Fruit fly (Drosophila melanogaster) whole organism, adult: ENCODE measurements around the gene rdx.

Experiments used
- CG11617 ChIP-seq: fragments of 200-800 bp; sonication (Bioruptor generic); optimal IDR thresholded peaks from 2 replicates; lab custom pipeline; 2017; ENCODE audit warnings: mild to moderate bottlenecking, missing biosample characterization, missing genetic modification reagents, missing genetic modification characterization
- CG12768 ChIP-seq: fragments of 200-800 bp; sonication (Bioruptor generic); optimal IDR thresholded peaks from 2 replicates; lab custom pipeline; 2017; ENCODE audit warnings: missing biosample characterization, missing genetic modification characterization, mild to moderate bottlenecking, moderate library complexity, missing genetic modification reagents
- CG14711 ChIP-seq: fragments of 200-800 bp; sonication (Bioruptor generic); optimal IDR thresholded peaks from 2 replicates; lab custom pipeline; 2018; ENCODE audit warnings: missing biosample characterization, mild to moderate bottlenecking, missing genetic modification characterization, moderate library complexity
- CG1620 ChIP-seq: fragments of 200-800 bp; sonication (Bioruptor generic); optimal IDR thresholded peaks from 2 replicates; lab custom pipeline; 2016; ENCODE audit warnings: missing biosample characterization, missing genetic modification characterization
- CG33017 ChIP-seq: fragments of 200-800 bp; sonication (Bioruptor generic); optimal IDR thresholded peaks from 2 replicates; lab custom pipeline; 2018; ENCODE audit warnings: missing biosample characterization, mild to moderate bottlenecking, missing genetic modification characterization, moderate library complexity
- CG5204 ChIP-seq: fragments of 200-800 bp; sonication (Bioruptor generic); optimal IDR thresholded peaks from 2 replicates; lab custom pipeline; 2016; ENCODE audit warnings: missing biosample characterization, missing genetic modification characterization
- CG7045 ChIP-seq: fragments of 200-800 bp; sonication (Bioruptor generic); optimal IDR thresholded peaks from 2 replicates; lab custom pipeline; 2017; ENCODE audit warnings: missing biosample characterization, mild to moderate bottlenecking, missing genetic modification characterization
- CG7101 ChIP-seq: fragments of 200-800 bp; sonication (Bioruptor generic); optimal IDR thresholded peaks from 2 replicates; lab custom pipeline; 2018; ENCODE audit warnings: missing biosample characterization, mild to moderate bottlenecking, missing genetic modification characterization, moderate library complexity
- Clk ChIP-seq: fragments of 200-800 bp; sonication (Bioruptor generic); optimal IDR thresholded peaks from 2 replicates; lab custom pipeline; 2017; ENCODE audit warnings: missing biosample characterization, missing genetic modification characterization
- Crg-1 ChIP-seq: fragments of 200-800 bp; sonication (Bioruptor generic); optimal IDR thresholded peaks from 2 replicates; lab custom pipeline; 2016; ENCODE audit warnings: missing biosample characterization, missing genetic modification characterization
- Hr96 ChIP-seq: fragments of 200-800 bp; sonication (Bioruptor generic); optimal IDR thresholded peaks from 2 replicates; lab custom pipeline; 2016; ENCODE audit warnings: missing biosample characterization, missing genetic modification characterization
- Mnt ChIP-seq: fragments of 200-800 bp; sonication (Bioruptor generic); optimal IDR thresholded peaks from 2 replicates; lab custom pipeline; 2016; ENCODE audit warnings: missing biosample characterization, mild to moderate bottlenecking, missing genetic modification characterization
- bab1 ChIP-seq: fragments of 200-800 bp; sonication (Bioruptor generic); optimal IDR thresholded peaks from 3 replicates; lab custom pipeline; 2019; ENCODE audit warnings: missing biosample characterization, mild to moderate bottlenecking, missing genetic modification characterization, moderate library complexity
- cic ChIP-seq: fragments of 200-800 bp; sonication (Bioruptor generic); optimal IDR thresholded peaks from 2 replicates; lab custom pipeline; 2017; ENCODE audit warnings: missing biosample characterization, mild to moderate bottlenecking, missing genetic modification characterization, moderate library complexity
- cnc ChIP-seq, 2 experiments: fragments of >200 bp; optimal IDR thresholded peaks; 2 replicates each; lab custom pipeline; 2017
- kay ChIP-seq: fragments of 200-800 bp; sonication (Bioruptor generic); peaks from one replicate; lab custom pipeline; 2016; ENCODE audit warnings: missing biosample characterization, missing genetic modification characterization, borderline replicate concordance
- ovo ChIP-seq: fragments of 200-800 bp; sonication (Bioruptor generic); optimal IDR thresholded peaks from 2 replicates; lab custom pipeline; 2016; ENCODE audit warnings: missing biosample characterization, missing genetic modification characterization
- pad ChIP-seq: fragments of 200-800 bp; sonication (Bioruptor generic); optimal IDR thresholded peaks from 3 replicates; lab custom pipeline; 2017; ENCODE audit warnings: missing biosample characterization, missing genetic modification characterization, mild to moderate bottlenecking, moderate library complexity, missing genetic modification reagents
- tj ChIP-seq: fragments of 200-800 bp; sonication (Bioruptor generic); optimal IDR thresholded peaks from 3 replicates; lab custom pipeline; 2017; ENCODE audit warnings: missing biosample characterization, mild to moderate bottlenecking, missing genetic modification characterization, moderate library complexity
- toe ChIP-seq: fragments of 200-800 bp; sonication (Bioruptor generic); optimal IDR thresholded peaks from 2 replicates; lab custom pipeline; 2016; ENCODE audit warnings: missing biosample characterization, missing genetic modification characterization

Gene rdx

DNA sequence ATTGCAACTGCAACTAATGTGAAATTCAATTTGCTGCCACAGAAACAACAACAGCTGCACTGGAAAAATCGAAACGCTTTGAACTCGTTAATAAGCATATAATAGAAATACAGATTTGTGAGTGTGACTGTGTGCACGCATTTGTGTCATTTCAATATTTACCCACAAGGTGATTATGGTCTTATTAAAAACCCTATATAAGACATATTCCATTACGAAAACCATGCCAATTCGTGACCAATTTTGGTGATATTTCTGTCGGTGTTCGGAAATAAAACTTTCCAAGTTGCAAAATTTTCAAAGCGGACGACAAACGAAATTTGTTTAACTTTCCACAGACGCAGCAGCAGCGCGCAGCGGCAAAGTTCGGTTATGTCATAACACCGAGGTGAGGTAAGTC is 36.4 kb downstream of the rdx start:
- TF ChIP-seq Clk (GFP tag; lab: Kevin White, UChicago) (no peak), pad (GFP tag; lab: Kevin White, UChicago) (no peak), CG7101 (tag; lab: Kevin White, UChicago) (no peak), CG33017 (tag; lab: Kevin White, UChicago) (no peak), tj (GFP tag; lab: Kevin White, UChicago) (no peak)

DNA sequence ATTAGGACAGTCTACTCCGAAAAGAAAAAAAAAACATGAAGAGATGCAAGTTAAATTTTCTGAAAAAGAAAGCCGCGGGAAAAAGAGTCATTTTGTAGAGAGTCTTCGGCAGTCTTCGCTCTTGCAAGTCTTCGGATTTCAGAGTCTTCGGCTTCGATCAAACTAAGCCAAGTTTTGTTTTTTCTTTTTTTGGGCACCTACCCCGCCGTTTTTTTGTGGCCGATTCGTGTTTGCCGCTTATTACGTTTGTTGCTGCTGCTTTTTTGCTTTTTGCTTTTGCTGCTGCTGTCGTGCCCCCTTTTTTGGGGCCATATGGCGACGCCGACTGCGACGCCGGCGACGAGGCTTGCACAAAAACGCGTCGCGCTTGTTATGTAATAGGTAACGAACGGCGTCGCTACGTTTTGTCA is 39.7 kb downstream of the rdx start:
- no peak for TF ChIP-seq Clk (GFP tag; lab: Kevin White, UChicago)

DNA sequence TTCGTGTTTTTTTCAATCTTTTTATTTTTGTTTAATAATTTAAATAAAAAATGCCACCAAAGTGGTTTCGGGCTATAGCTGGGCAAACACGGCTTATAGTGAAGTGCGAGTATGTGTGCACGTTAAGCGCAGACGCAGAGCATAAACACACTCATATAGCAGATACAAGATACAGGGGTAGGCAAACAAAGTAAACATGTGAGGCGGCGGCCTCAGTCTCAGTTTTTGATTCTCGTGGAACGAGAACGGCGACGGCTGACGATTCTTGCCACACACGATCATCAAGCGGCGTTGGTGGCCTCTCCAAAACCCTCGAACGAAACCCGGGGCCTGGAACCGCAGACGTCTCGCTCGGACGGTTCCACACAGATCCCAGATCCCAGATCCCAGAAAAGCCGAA is 41.7 kb downstream of the rdx start:
- TF ChIP-seq CG1620: no peak
- no peak for TF ChIP-seq CG11617
- TF ChIP-seq Crg-1: no peak
- no peak for TF ChIP-seq tj (GFP tag; lab: Kevin White, UChicago)
- no peak for TF ChIP-seq CG7101 (tag; lab: Kevin White, UChicago)

DNA sequence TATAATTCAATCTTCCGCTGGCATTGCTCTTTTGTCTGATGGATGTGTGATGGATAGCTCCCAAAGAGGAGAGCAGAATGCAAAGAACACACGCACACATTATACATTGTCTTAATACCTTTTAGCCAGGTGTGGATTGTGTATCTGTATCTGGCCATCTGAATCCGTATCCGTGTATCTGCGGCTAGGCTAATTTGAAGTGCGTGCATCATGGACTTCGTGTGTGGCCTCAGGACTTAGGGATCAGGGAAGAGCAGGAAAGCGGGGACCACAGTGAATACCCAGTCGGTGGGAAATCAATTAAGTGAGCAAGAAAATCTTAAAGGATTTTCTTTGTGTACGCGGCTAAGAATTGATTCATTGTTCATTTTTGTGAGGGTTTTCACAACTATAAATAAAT is 42.4 kb downstream of the rdx start:
- no peak for TF ChIP-seq bab1
- no peak for TF ChIP-seq tj (GFP tag; lab: Kevin White, UChicago)
- no peak for TF ChIP-seq cnc (optimal IDR thresholded peaks at IDR 0.05; lab: Kevin White, UChicago)
- TF ChIP-seq kay (GFP tag; lab: Kevin White, UChicago): no peak
- TF ChIP-seq CG5204 (GFP tag; lab: Kevin White, UChicago): no peak
- TF ChIP-seq toe: no peak
- TF ChIP-seq CG12768 (GFP tag; lab: Kevin White, UChicago): no peak
- no peak for TF ChIP-seq CG1620
- no peak for TF ChIP-seq Hr96 (GFP tag; lab: Kevin White, UChicago)
- TF ChIP-seq CG14711 (tag; lab: Kevin White, UChicago): no peak
- TF ChIP-seq cic (GFP tag; lab: Kevin White, UChicago): no peak
- TF ChIP-seq Clk (GFP tag; lab: Kevin White, UChicago): no peak
- TF ChIP-seq CG7045 (GFP tag; lab: Kevin White, UChicago): no peak
- no peak for TF ChIP-seq Crg-1
- no peak for TF ChIP-seq Mnt (GFP tag; lab: Kevin White, UChicago)
- no peak for TF ChIP-seq ovo (GFP tag; lab: Kevin White, UChicago)

DNA sequence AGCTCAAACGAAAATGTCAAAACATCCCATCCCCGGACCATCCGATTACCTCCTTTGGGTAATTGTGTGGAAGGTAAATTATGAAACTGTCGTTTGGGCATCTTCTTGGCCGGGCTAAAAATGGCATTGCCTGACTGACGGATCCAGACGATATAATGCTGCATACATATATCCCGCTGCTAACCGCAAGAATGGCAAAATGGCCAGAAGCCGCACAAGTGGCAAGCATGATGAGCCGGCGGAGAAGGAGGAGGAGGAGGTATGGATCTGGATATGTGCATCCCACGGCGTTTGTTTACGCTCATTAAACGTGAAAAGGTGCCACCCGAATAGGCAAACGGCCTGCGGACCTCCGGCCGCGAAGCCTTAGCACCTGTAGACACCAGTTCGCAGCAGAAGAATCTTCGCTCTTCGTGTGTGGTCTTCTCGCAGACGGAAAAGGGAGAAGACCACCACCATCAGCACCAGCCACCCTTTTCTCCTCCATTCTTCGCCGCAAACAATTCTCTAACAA is 42.9 kb downstream of the rdx start:
- TF ChIP-seq Crg-1: no peak
- TF ChIP-seq CG1620: no peak
- no peak for TF ChIP-seq Mnt (GFP tag; lab: Kevin White, UChicago)
- TF ChIP-seq ovo (GFP tag; lab: Kevin White, UChicago): no peak
- TF ChIP-seq cic (GFP tag; lab: Kevin White, UChicago): no peak
- no peak for TF ChIP-seq toe
- TF ChIP-seq CG7045 (GFP tag; lab: Kevin White, UChicago): no peak
- no peak for TF ChIP-seq CG5204 (GFP tag; lab: Kevin White, UChicago)
- no peak for TF ChIP-seq tj (GFP tag; lab: Kevin White, UChicago)
- TF ChIP-seq CG11617: no peak
- TF ChIP-seq CG14711 (tag; lab: Kevin White, UChicago): no peak
- no peak for TF ChIP-seq bab1
- no peak for TF ChIP-seq CG7101 (tag; lab: Kevin White, UChicago)
- no peak for TF ChIP-seq pad (GFP tag; lab: Kevin White, UChicago)
- no peak for TF ChIP-seq cnc (optimal IDR thresholded peaks at IDR 0.05; lab: Kevin White, UChicago)
- TF ChIP-seq CG12768 (GFP tag; lab: Kevin White, UChicago): no peak
- no peak for TF ChIP-seq CG33017 (tag; lab: Kevin White, UChicago)

DNA sequence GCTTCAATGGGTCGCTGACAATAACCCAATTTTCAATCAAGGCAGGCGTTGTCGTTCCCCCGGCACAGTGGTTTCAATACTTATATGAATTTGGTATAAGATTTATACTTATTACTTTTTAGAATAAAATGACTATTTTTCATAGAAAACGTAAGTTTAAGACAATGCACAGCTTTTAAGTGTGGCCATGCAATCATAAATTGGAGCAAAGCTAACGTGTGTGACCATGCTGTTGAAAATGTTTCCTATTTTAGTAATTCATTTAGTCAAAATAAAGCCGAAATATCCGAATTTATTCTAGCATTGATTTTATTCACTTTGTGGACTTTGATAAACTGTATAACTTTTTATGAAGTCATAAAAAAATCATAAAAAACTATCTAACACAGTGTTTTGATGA is 45.2 kb downstream of the rdx start:
- TF ChIP-seq CG12768 (GFP tag; lab: Kevin White, UChicago) (no peak), kay (GFP tag; lab: Kevin White, UChicago) (peak; percentile 57)

DNA sequence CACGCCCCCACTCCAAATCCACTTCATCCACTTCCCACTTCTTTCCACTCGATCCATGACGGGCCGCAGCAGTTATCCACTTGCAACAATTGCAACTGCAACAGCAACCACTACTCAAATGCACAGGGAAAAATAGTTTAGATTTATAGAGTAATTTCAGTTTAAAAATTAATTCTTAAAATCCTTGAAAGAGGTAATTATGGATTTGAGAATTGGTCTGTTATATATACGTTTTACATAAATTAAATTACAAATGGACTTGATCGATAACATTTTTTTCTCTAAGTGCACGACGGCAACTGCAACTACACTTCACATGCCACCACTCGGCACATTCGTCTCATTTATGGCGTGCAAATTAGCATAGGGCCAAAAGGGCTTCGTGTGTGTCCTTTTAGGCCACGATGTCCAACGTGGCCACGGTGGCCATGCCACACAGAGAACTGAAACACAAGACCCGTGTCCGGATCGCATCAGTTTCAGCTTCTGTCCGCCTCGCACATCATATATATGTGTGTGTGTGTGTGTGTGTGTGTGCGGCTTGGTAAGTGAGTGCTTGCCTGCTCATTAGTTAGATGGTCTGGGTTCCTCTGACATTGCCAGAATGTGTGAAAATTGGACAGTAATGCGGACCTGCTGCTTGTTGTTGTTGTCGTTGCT is 46.8 kb downstream of the rdx start:
- TF ChIP-seq toe (no peak), CG33017 (tag; lab: Kevin White, UChicago) (peak; percentile 9), CG7045 (GFP tag; lab: Kevin White, UChicago) (peak; percentile 18), CG12768 (GFP tag; lab: Kevin White, UChicago) (peak; percentile 14), CG7101 (tag; lab: Kevin White, UChicago) (peak; percentile 61), CG5204 (GFP tag; lab: Kevin White, UChicago) (no peak), ovo (GFP tag; lab: Kevin White, UChicago) (no peak), CG14711 (tag; lab: Kevin White, UChicago) (peak; percentile 23), bab1 (no peak), pad (GFP tag; lab: Kevin White, UChicago) (no peak), kay (GFP tag; lab: Kevin White, UChicago) (no peak)
